ENCODE assay signal across 1 fruit fly cellular context in genomic region chrX:16871808-16872207, dm6.
TF ChIP-seq lines count a peak whose summit lies in the region.

No protein-coding gene starts in this region.

TF ChIP-seq in whole organism, prepupa, 60 proteins besides CTCF, POLR2A, EP300 and RAD21 (continued from another document):
- TF ChIP-seq OdsH (GFP tag; optimal IDR thresholded peaks at IDR 0.05; lab: Kevin White, UChicago) (peak; percentile 74), cyc (GFP tag; optimal IDR thresholded peaks at IDR 0.05; lab: Kevin White, UChicago) (peak; percentile 20), Hr39 (GFP tag; optimal IDR thresholded peaks at IDR 0.05; lab: Kevin White, UChicago) (peak; percentile 69), Ets96B (tag; optimal IDR thresholded peaks at IDR 0.05; lab: Kevin White, UChicago) (peak; percentile 83), salr (GFP tag; optimal IDR thresholded peaks at IDR 0.05; lab: Kevin White, UChicago) (peak; percentile 52 to 53), fkh (GFP tag; optimal IDR thresholded peaks at IDR 0.05; lab: Kevin White, UChicago) (no peak), CG8319 (GFP tag; optimal IDR thresholded peaks at IDR 0.05; lab: Kevin White, UChicago) (peak; percentile 50), Sox14 (GFP tag; optimal IDR thresholded peaks at IDR 0.05; lab: Kevin White, UChicago) (peak; percentile 82), Lpt (GFP tag; optimal IDR thresholded peaks at IDR 0.05; lab: Kevin White, UChicago) (peak; percentile 82), Eip93F (GFP tag; optimal IDR thresholded peaks at IDR 0.05; lab: Kevin White, UChicago) (no peak), Hr38 (GFP tag; optimal IDR thresholded peaks at IDR 0.05; lab: Kevin White, UChicago) (no peak), CG11902 (GFP tag; optimal IDR thresholded peaks at IDR 0.05; lab: Kevin White, UChicago) (peak; percentile 53), vri (GFP tag; optimal IDR thresholded peaks at IDR 0.05; lab: Kevin White, UChicago) (peak; percentile 24), CG6163 (GFP tag; IDR thresholded peaks at IDR 0.05; lab: Robert Waterston, UW) (peak; percentile 83), CG3919 (GFP tag; optimal IDR thresholded peaks at IDR 0.05; lab: Kevin White, UChicago) (peak; percentile 84), CG7368 (GFP tag; optimal IDR thresholded peaks at IDR 0.05; lab: Kevin White, UChicago) (peak; percentile 72), esn (GFP tag; optimal IDR thresholded peaks at IDR 0.05; lab: Kevin White, UChicago) (peak; percentile 77), svp (GFP tag; lab: Kevin White, UChicago) (peak; percentile 72), dsx (GFP tag; optimal IDR thresholded peaks at IDR 0.05; lab: Kevin White, UChicago; ENCODE audit: poor library complexity, severe bottlenecking) (peak; percentile 84), Gug (GFP tag; IDR thresholded peaks at IDR 0.05; lab: Robert Waterston, UW) (peak; percentile 69), CG31627 (GFP tag; optimal IDR thresholded peaks at IDR 0.05; lab: Kevin White, UChicago) (peak; percentile 61), CG6808 (GFP tag; optimal IDR thresholded peaks at IDR 0.05; lab: Kevin White, UChicago) (peak; percentile 72), Ets21C (GFP tag; optimal IDR thresholded peaks at IDR 0.05; lab: Kevin White, UChicago) (peak; percentile 39), CG15336 (GFP tag; IDR thresholded peaks at IDR 0.05; lab: Robert Waterston, UW) (peak; percentile 88), Blimp-1 (GFP tag; optimal IDR thresholded peaks at IDR 0.05; lab: Kevin White, UChicago) (no peak), Sox102F (GFP tag; optimal IDR thresholded peaks at IDR 0.05; lab: Kevin White, UChicago) (peak; percentile 65), CG8632 (GFP tag; optimal IDR thresholded peaks at IDR 0.05; lab: Kevin White, UChicago) (peak; percentile 75), Sox15 (GFP tag; optimal IDR thresholded peaks at IDR 0.05; lab: Kevin White, UChicago) (peak; percentile 58), lz (GFP tag; optimal IDR thresholded peaks at IDR 0.05; lab: Kevin White, UChicago) (peak; percentile 71), CG16779 (tag; optimal IDR thresholded peaks at IDR 0.05; lab: Kevin White, UChicago) (peak; percentile 53), CG1621 (tag; optimal IDR thresholded peaks at IDR 0.05; lab: Kevin White, UChicago) (peak; percentile 79)
TF ChIP-seq in whole organism, prepupa: peak in this region for 55.
